Worm (Caenorhabditis elegans): ENCODE measurements around the gene F44E2.3.

Gene F44E2.3

ce11 chrIII:8850482-8851047, 21.5 kb upstream of the F44E2.3 start, which contains the start of gene F44E2.9 (continued):
- TF ChIP-seq ceh-27 (GFP tag; optimal IDR thresholded peaks at IDR 0.05) = peak; percentile 68
- no peak for TF ChIP-seq C06A6.2 (GFP tag; conservative IDR thresholded peaks at IDR 0.05)
- TF ChIP-seq ceh-100 (GFP tag; IDR thresholded peaks at IDR 0.05) = no peak
- no peak for TF ChIP-seq attf-6 (GFP tag; IDR thresholded peaks at IDR 0.05)
- peak; percentile 86 for TF ChIP-seq ztf-18 (tag; optimal IDR thresholded peaks at IDR 0.05)
- TF ChIP-seq ZK185.1 (tag; optimal IDR thresholded peaks at IDR 0.05; ENCODE audit: poor library complexity, severe bottlenecking) = peak; percentile 57
- TF ChIP-seq repo-1 (tag; optimal IDR thresholded peaks at IDR 0.05) = no peak
- TF ChIP-seq mel-28 (tag; optimal IDR thresholded peaks at IDR 0.05; ENCODE audit: borderline replicate concordance) = no peak
- TF ChIP-seq tbp1 (GFP tag; optimal IDR thresholded peaks at IDR 0.05) = peak; percentile 35
- no peak for TF ChIP-seq lsy-27 (tag; optimal IDR thresholded peaks at IDR 0.05; ENCODE audit: borderline replicate concordance, insufficient read depth)
- no peak for TF ChIP-seq F55B11.4 (tag; optimal IDR thresholded peaks at IDR 0.05; ENCODE audit: borderline replicate concordance, insufficient read depth)
- TF ChIP-seq B0336.3 (GFP tag; IDR thresholded peaks at IDR 0.05) = no peak
- no peak for TF ChIP-seq die-1 (tag; optimal IDR thresholded peaks at IDR 0.05)
- TF ChIP-seq F49E8.2 (tag; optimal IDR thresholded peaks at IDR 0.05; ENCODE audit: insufficient read depth) = no peak
- no peak for TF ChIP-seq egrh-3 (GFP tag; IDR thresholded peaks at IDR 0.05)
- no peak for TF ChIP-seq F57A8.1 (GFP tag; optimal IDR thresholded peaks at IDR 0.05)
- peak; percentile 54; the same call in 1 of the 2 replicates for TF ChIP-seq F33H1.4 (GFP tag; IDR thresholded peaks at IDR 0.05)
- peak; percentile 1 for TF ChIP-seq him-1 (tag; optimal IDR thresholded peaks at IDR 0.05)
- no peak for TF ChIP-seq lin-26 (GFP tag; IDR thresholded peaks at IDR 0.05)
- TF ChIP-seq Y53F4B.3 (GFP tag; IDR thresholded peaks at IDR 0.05) = no peak
- peak; percentile 83; the same call in 1 of the 2 replicates for TF ChIP-seq hmg-1.2 (GFP tag; IDR thresholded peaks at IDR 0.05)
- no peak for TF ChIP-seq ztf-22 (GFP tag; optimal IDR thresholded peaks at IDR 0.05)
- no peak for TF ChIP-seq Y53G8AR.9 (GFP tag; conservative IDR thresholded peaks at IDR 0.05)
- TF ChIP-seq lin-35 (GFP tag; optimal IDR thresholded peaks at IDR 0.05) = peak in 2 of 3 experiments; percentile 28 to 75
- no peak for TF ChIP-seq Y95B8A.8 (GFP tag; IDR thresholded peaks at IDR 0.05)
- TF ChIP-seq nhr-80 (tag; optimal IDR thresholded peaks at IDR 0.05) = peak; percentile 10
- TF ChIP-seq sea-2 (GFP tag; IDR thresholded peaks at IDR 0.05) = no peak
- peak; percentile 59 for TF ChIP-seq lsl-1 (GFP tag; optimal IDR thresholded peaks at IDR 0.05)
- TF ChIP-seq zfh-2 (GFP tag; conservative IDR thresholded peaks at IDR 0.05) = no peak
- no peak for TF ChIP-seq Y56A3A.18 (GFP tag; IDR thresholded peaks at IDR 0.05)
- TF ChIP-seq snpc-1.3 (tag; optimal IDR thresholded peaks at IDR 0.05; ENCODE audit: insufficient read depth) = no peak
- no peak for TF ChIP-seq let-607 (tag; optimal IDR thresholded peaks at IDR 0.05)
- TF ChIP-seq B0019.2 (GFP tag; conservative IDR thresholded peaks at IDR 0.05) = no peak
- no peak for TF ChIP-seq nfya-2 (GFP tag; IDR thresholded peaks at IDR 0.05)
- no peak for TF ChIP-seq egl-44 (GFP tag; IDR thresholded peaks at IDR 0.05)
- TF ChIP-seq ceh-91 (GFP tag; IDR thresholded peaks at IDR 0.05) = peak; percentile 41; the same call in 1 of the 2 replicates
- TF ChIP-seq ceh-79 (tag; optimal IDR thresholded peaks at IDR 0.05) = no peak
- no peak for TF ChIP-seq F52B5.7 (tag; optimal IDR thresholded peaks at IDR 0.05)
- TF ChIP-seq F39B2.1 (GFP tag; IDR thresholded peaks at IDR 0.05) = no peak
- TF ChIP-seq pbrm-1 (GFP tag; IDR thresholded peaks at IDR 0.05) = peak; percentile 57; the same call in 1 of the 2 replicates
- TF ChIP-seq dpff-1 (tag; optimal IDR thresholded peaks at IDR 0.05) = no peak
- TF ChIP-seq T26A5.8 (tag; optimal IDR thresholded peaks at IDR 0.05) = no peak
- no peak for TF ChIP-seq egl-18 (GFP tag; IDR thresholded peaks at IDR 0.05)
- no peak for TF ChIP-seq ztf-6 (GFP tag; IDR thresholded peaks at IDR 0.05)
- peak; percentile 34 for TF ChIP-seq xnd-1 (tag; optimal IDR thresholded peaks at IDR 0.05)
- no peak for TF ChIP-seq lag-1 (GFP tag; IDR thresholded peaks at IDR 0.05)
- TF ChIP-seq F37B4.10 (GFP tag; IDR thresholded peaks at IDR 0.05) = no peak
